Worm (Caenorhabditis elegans) whole organism, L1 larva: Measurements from ENCODE around the gene hrg-6.

Source experiments
- mef-2 ChIP-seq: fragments of 150-350 bp; optimal IDR thresholded peaks from 2 replicates; lab custom pipeline; 2014; ENCODE audit warnings: missing biosample characterization, missing genetic modification characterization
- mep-1 ChIP-seq: fragments of 150-350 bp; optimal IDR thresholded peaks from 2 replicates; lab custom pipeline; 2014; ENCODE audit warnings: missing biosample characterization, missing genetic modification characterization
- nhr-237 ChIP-seq: fragments of 150-350 bp; optimal IDR thresholded peaks from 2 replicates; lab custom pipeline; 2014; ENCODE audit warnings: missing biosample characterization, missing genetic modification characterization
- pag-3 ChIP-seq: sonication (generic microtip); optimal IDR thresholded peaks from 2 replicates; lab custom pipeline; 2017; ENCODE audit warnings: missing genetic modification characterization, mild to moderate bottlenecking, missing compliant biosample characterization, antibody characterized with exemption, borderline replicate concordance; ENCODE audit not compliant: insufficient read depth
- skn-1 ChIP-seq: fragments of 150-350 bp; optimal IDR thresholded peaks from 2 replicates; lab custom pipeline; 2014; ENCODE audit warnings: missing biosample characterization, missing genetic modification characterization
- sox-4 ChIP-seq: sonication (generic microtip); optimal IDR thresholded peaks from 2 replicates; lab custom pipeline; 2016; ENCODE audit warnings: missing genetic modification characterization, missing compliant biosample characterization
- unc-62 ChIP-seq: fragments of 150-350 bp; optimal IDR thresholded peaks from 2 replicates; lab custom pipeline; 2014; ENCODE audit warnings: missing biosample characterization, missing genetic modification reagents, missing genetic modification characterization
- zag-1 ChIP-seq: fragments of 150-350 bp; optimal IDR thresholded peaks from 2 replicates; lab custom pipeline; 2014; ENCODE audit warnings: missing biosample characterization, missing genetic modification characterization

ce11 chrIV:11068314-11068713 lies 35.9 kb downstream of the hrg-6 start:
- TF ChIP-seq unc-62 = peak; percentile 61
- no peak for TF ChIP-seq skn-1 (tag; lab: Kevin White, UChicago)
- TF ChIP-seq zag-1 (tag; lab: Kevin White, UChicago) = no peak
- TF ChIP-seq sox-4 = no peak
- TF ChIP-seq mep-1 (tag; lab: Kevin White, UChicago) = peak; percentile 8
- no peak for TF ChIP-seq pag-3 (tag; lab: Kevin White, UChicago)
- no peak for TF ChIP-seq mef-2
- TF ChIP-seq nhr-237 (tag; lab: Kevin White, UChicago) = no peak
